Worm (Caenorhabditis elegans) whole organism, late embryonic: Measurements from ENCODE around the gene sdz-13.

ENCODE experiments used
- C08G9.2 ChIP-seq: sonication (generic microtip); optimal IDR thresholded peaks from 2 replicates; lab custom pipeline; 2016; ENCODE audit warnings: mild to moderate bottlenecking, missing genetic modification characterization, moderate library complexity, missing compliant biosample characterization
- C38D4.7 ChIP-seq: fragments of 200-800 bp; sonication (Bioruptor generic); optimal IDR thresholded peaks from 2 replicates; lab custom pipeline; 2018; ENCODE audit warnings: mild to moderate bottlenecking, missing genetic modification characterization, moderate library complexity, missing compliant biosample characterization
- F13H6.1 ChIP-seq: sonication (generic microtip); optimal IDR thresholded peaks from 2 replicates; lab custom pipeline; 2016; ENCODE audit warnings: missing genetic modification characterization, missing compliant biosample characterization
- K02D7.2 ChIP-seq: sonication (generic microtip); optimal IDR thresholded peaks from 2 replicates; lab custom pipeline; 2017; ENCODE audit warnings: mild to moderate bottlenecking, missing genetic modification characterization, missing compliant biosample characterization
- Y22D7AL.16 ChIP-seq: sonication (generic microtip); optimal IDR thresholded peaks from 2 replicates; lab custom pipeline; 2016; ENCODE audit warnings: missing genetic modification characterization, missing compliant biosample characterization
- ama-1 ChIP-seq: fragments of 150-350 bp; optimal IDR thresholded peaks from 2 replicates; lab custom pipeline; 2014
- ceh-14 ChIP-seq: sonication (generic microtip); optimal IDR thresholded peaks from 2 replicates; lab custom pipeline; 2016; ENCODE audit warnings: missing genotype, missing genetic modification characterization, missing compliant biosample characterization
- ceh-2 ChIP-seq: sonication (generic microtip); optimal IDR thresholded peaks from 2 replicates; lab custom pipeline; 2016; ENCODE audit warnings: missing genotype, missing genetic modification characterization, missing compliant biosample characterization
- ceh-24 ChIP-seq: sonication (generic microtip); optimal IDR thresholded peaks from 2 replicates; lab custom pipeline; 2016; ENCODE audit warnings: mild to moderate bottlenecking, missing genetic modification characterization, missing compliant biosample characterization
- ceh-30 ChIP-seq: fragments of 150-350 bp; optimal IDR thresholded peaks from 2 replicates; lab custom pipeline; 2014; ENCODE audit warnings: missing biosample characterization, missing genetic modification characterization
- ceh-31 ChIP-seq: sonication (generic microtip); optimal IDR thresholded peaks from 2 replicates; lab custom pipeline; 2016; ENCODE audit warnings: missing genetic modification characterization, missing compliant biosample characterization
- ceh-45 ChIP-seq: fragments of 200-800 bp; sonication (Bioruptor generic); IDR thresholded peaks from 2 replicates; pipeline ENCODE4 v1.3.6; 2022; ENCODE audit warnings: missing genetic modification reagents, missing genetic modification characterization, missing compliant biosample characterization
- ceh-48 ChIP-seq: sonication (generic microtip); optimal IDR thresholded peaks from 2 replicates; lab custom pipeline; 2016; ENCODE audit warnings: missing genetic modification characterization, inconsistent platforms, missing compliant biosample characterization
- dmd-4 ChIP-seq: sonication (generic microtip); optimal IDR thresholded peaks from 2 replicates; lab custom pipeline; 2016; ENCODE audit warnings: borderline replicate concordance, missing genetic modification characterization, missing compliant biosample characterization
- elt-2 ChIP-seq: sonication (generic microtip); optimal IDR thresholded peaks from 2 replicates; lab custom pipeline; 2016; ENCODE audit warnings: missing genetic modification reagents, missing genetic modification characterization, missing compliant biosample characterization
- fkh-10 ChIP-seq: fragments of 150-350 bp; optimal IDR thresholded peaks from 2 replicates; lab custom pipeline; 2014; ENCODE audit warnings: missing biosample characterization, missing genetic modification reagents, missing genetic modification characterization
- hlh-13 ChIP-seq: fragments of 200-800 bp; sonication (Bioruptor generic); optimal IDR thresholded peaks from 2 replicates; lab custom pipeline; 2018; ENCODE audit warnings: mild to moderate bottlenecking, missing genetic modification characterization, missing compliant biosample characterization
- hlh-15 ChIP-seq: sonication (generic microtip); optimal IDR thresholded peaks from 2 replicates; lab custom pipeline; 2016; ENCODE audit warnings: missing genetic modification characterization, missing compliant biosample characterization
- hlh-8 ChIP-seq: sonication (generic microtip); optimal IDR thresholded peaks from 2 replicates; lab custom pipeline; 2016; ENCODE audit warnings: missing genotype, missing genetic modification characterization, missing compliant biosample characterization
- lim-6 ChIP-seq: sonication (generic microtip); optimal IDR thresholded peaks from 2 replicates; lab custom pipeline; 2016; ENCODE audit warnings: missing genetic modification characterization, missing compliant biosample characterization
- lin-11 ChIP-seq: fragments of 200-800 bp; sonication (Bioruptor generic); optimal IDR thresholded peaks from 2 replicates; lab custom pipeline; 2018; ENCODE audit warnings: mild to moderate bottlenecking, missing genetic modification characterization, missing compliant biosample characterization
- mec-3 ChIP-seq: sonication (generic microtip); optimal IDR thresholded peaks from 2 replicates; lab custom pipeline; 2016; ENCODE audit warnings: borderline replicate concordance, missing genetic modification characterization, missing compliant biosample characterization
- nhr-11 ChIP-seq: fragments of 150-350 bp; optimal IDR thresholded peaks from 2 replicates; lab custom pipeline; 2014; ENCODE audit warnings: missing biosample characterization, missing genetic modification characterization
- npax-4 ChIP-seq: sonication (generic microtip); optimal IDR thresholded peaks from 2 replicates; lab custom pipeline; 2016; ENCODE audit warnings: missing genetic modification characterization, missing compliant biosample characterization
- pat-9 ChIP-seq: fragments of 200-800 bp; sonication (Bioruptor generic); optimal IDR thresholded peaks from 2 replicates; lab custom pipeline; 2018; ENCODE audit warnings: mild to moderate bottlenecking, missing genetic modification characterization, moderate library complexity, missing compliant biosample characterization
- pax-1 ChIP-seq: fragments of 150-350 bp; optimal IDR thresholded peaks from 2 replicates; lab custom pipeline; 2014; ENCODE audit warnings: missing biosample characterization, missing genetic modification characterization
- pros-1 ChIP-seq: fragments of 150-350 bp; optimal IDR thresholded peaks from 2 replicates; lab custom pipeline; 2014; ENCODE audit warnings: missing biosample characterization, missing genetic modification reagents, missing genetic modification characterization
- rnt-1 ChIP-seq: sonication (generic microtip); optimal IDR thresholded peaks from 2 replicates; lab custom pipeline; 2016; ENCODE audit warnings: missing genetic modification characterization, missing compliant biosample characterization
- syd-9 ChIP-seq: sonication (generic microtip); optimal IDR thresholded peaks from 2 replicates; lab custom pipeline; 2016; ENCODE audit warnings: mild to moderate bottlenecking, missing genetic modification characterization, moderate library complexity, missing compliant biosample characterization
- tbx-7 ChIP-seq: sonication (generic microtip); optimal IDR thresholded peaks from 2 replicates; lab custom pipeline; 2016; ENCODE audit warnings: missing genotype, missing genetic modification characterization, missing compliant biosample characterization
- unc-42 ChIP-seq: sonication (generic microtip); optimal IDR thresholded peaks from 2 replicates; lab custom pipeline; 2016; ENCODE audit warnings: missing genotype, missing genetic modification characterization, missing compliant biosample characterization
- unc-86 ChIP-seq: sonication (generic microtip); optimal IDR thresholded peaks from 2 replicates; lab custom pipeline; 2016; ENCODE audit warnings: missing genetic modification characterization, missing compliant biosample characterization
- zip-5 ChIP-seq: sonication (generic microtip); optimal IDR thresholded peaks from 2 replicates; lab custom pipeline; 2016; ENCODE audit warnings: missing genetic modification characterization, missing compliant biosample characterization

The sdz-13 gene

DNA sequence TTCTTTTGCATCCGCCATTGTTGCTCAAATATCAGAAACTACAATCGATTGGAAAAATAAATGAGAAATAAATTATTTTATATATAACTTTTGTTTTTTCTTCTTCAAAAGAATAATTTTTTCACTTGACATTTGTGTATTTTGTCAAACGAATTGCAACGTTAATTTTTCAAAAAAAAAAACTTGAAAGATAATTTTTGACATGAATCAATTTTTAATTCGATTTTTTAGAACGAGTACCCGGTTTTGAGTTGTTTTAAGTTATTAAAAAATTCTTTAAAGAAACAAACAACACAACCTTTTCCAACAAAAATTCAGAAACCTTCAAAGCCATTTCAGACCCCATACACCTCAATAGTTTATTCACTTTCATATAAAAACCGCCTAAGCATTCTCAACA, 4.8 kb upstream of the sdz-13 start, which contains the start of gene F13E9.5:
F13E9.5 (minus strand) TSS at position 101 of the 400 bp plus-strand sequence.
- TF ChIP-seq Y22D7AL.16 (tag; lab: Kevin White, UChicago) (no peak), dmd-4 (tag; lab: Kevin White, UChicago) (no peak), F13H6.1 (tag; lab: Kevin White, UChicago) (no peak), syd-9 (no peak), hlh-15 (tag; lab: Kevin White, UChicago) (no peak), fkh-10 (no peak), ceh-31 (tag; lab: Kevin White, UChicago) (no peak), tbx-7 (tag; lab: Kevin White, UChicago) (no peak), hlh-8 (tag; lab: Kevin White, UChicago) (no peak), pat-9 (tag; lab: Kevin White, UChicago) (no peak), nhr-11 (tag; lab: Kevin White, UChicago) (no peak)

DNA sequence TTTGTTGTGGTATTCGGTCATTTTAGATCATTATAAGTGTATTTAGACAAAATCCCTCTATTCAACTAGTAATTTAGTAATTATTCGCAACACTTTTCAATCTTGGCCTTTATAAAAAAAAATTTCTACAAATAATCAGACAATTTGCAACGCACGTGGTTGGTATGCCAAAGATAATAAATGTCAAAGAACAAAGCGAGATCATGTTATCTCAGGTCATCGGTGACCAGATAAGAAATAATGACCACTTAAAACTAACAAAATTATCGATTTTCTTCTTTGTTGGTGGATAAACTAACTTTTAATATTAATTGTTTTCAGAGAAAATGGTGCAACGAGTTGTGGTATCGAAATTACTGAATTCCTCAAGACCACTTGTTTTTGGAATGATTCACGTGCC, 1.8 kb upstream of the sdz-13 start, which contains the start of gene F13E9.13:
F13E9.13 (plus strand) TSS at position 317 of the 400 bp plus-strand sequence.
- TF ChIP-seq elt-2 (tag; lab: Kevin White, UChicago) (peak; percentile 86), C38D4.7 (no peak), ceh-48 (tag; lab: Kevin White, UChicago) (no peak)

DNA sequence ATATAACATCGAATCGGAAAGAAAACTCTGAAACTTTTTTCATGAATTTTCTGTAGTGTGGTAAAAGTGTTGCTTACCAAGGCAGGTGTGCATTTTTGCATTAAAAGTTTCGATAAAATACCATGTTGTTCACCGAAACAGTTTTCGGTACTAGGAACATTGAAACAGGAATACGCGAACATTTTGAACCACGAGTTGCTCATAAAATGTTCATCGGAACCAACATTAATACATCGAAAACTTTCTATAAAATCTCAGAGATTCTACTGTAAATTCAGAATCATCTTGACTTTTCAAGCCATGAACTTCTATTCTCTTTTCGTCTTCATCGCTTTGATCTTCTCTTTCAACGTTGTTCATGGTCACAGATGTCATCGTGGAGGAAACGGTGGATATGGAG, 822 bp upstream of the sdz-13 start, which contains the start of gene fipr-15:
fipr-15 (plus strand) TSS at position 301 of the 400 bp plus-strand sequence.
- TF ChIP-seq npax-4 = no peak
- no peak for TF ChIP-seq rnt-1 (tag; lab: Kevin White, UChicago)
- no peak for TF ChIP-seq ama-1 (lab: Kevin White, UChicago)
- no peak for TF ChIP-seq K02D7.2 (tag; lab: Kevin White, UChicago)
- no peak for TF ChIP-seq ceh-45 (GFP tag; lab: Robert Waterston, UW)
- TF ChIP-seq lin-11 (tag; lab: Kevin White, UChicago) = no peak
- no peak for TF ChIP-seq zip-5
- TF ChIP-seq hlh-15 (tag; lab: Kevin White, UChicago) = no peak
- no peak for TF ChIP-seq unc-86 (tag; lab: Kevin White, UChicago)
- no peak for TF ChIP-seq nhr-11 (tag; lab: Kevin White, UChicago)
- no peak for TF ChIP-seq pax-1 (tag; lab: Kevin White, UChicago)
- no peak for TF ChIP-seq ceh-24 (tag; lab: Kevin White, UChicago)

DNA sequence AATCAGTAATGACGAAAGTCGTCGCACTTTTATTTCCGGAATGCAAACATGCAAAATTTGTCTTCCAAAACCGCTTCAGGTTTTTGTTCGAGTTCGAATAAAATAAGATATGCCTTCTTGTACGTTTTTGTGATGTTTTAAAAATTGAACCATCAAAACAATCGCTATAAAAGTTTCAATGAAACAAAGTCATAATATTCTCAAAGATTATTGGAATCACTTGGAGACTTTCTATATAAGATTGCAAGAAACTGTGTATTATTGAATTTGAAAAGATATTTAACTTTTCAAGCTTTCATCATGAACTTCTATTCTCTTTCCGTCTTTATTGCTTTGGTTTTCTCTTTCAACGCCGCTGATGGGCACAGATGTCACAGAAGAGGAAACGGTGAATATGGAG, 2.6 kb downstream of the sdz-13 start, which contains the start of gene fipr-14:
fipr-14 (plus strand) TSS at position 301 of the 400 bp plus-strand sequence.
- TF ChIP-seq dmd-4 (tag; lab: Kevin White, UChicago) (no peak), pros-1 (tag; lab: Kevin White, UChicago) (no peak), F13H6.1 (tag; lab: Kevin White, UChicago) (no peak), mec-3 (tag; lab: Kevin White, UChicago) (no peak), C08G9.2 (tag; lab: Kevin White, UChicago) (no peak), ceh-30 (tag; lab: Kevin White, UChicago) (no peak)
- TF ChIP-seq, all 69 proteins: peak for 0

DNA sequence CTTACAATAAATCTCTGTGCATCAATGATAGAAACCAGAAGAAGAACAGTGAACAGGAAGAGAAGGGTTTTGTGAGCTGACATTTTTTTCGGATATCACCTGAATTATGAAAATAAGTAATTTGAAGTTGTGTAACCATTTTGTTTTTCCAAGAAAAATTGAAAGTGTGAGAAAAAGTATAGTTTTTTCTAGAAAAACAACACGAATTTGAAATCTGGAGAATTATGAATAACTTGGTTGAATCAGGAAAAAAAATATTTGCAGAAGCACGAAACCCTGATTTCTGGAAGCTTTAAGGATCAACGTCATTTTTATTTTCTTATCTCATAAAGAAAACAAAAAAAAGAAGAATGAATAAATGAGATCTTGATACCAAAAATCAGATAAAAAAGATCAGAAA, 4.9 kb downstream of the sdz-13 start, which contains the start of gene F13E9.12:
F13E9.12 (minus strand) TSS at position 101 of the 400 bp plus-strand sequence.
- TF ChIP-seq ceh-2 (no peak), ceh-14 (tag; lab: Kevin White, UChicago) (no peak), hlh-13 (GFP tag; lab: Kevin White, UChicago) (no peak), lim-6 (tag; lab: Kevin White, UChicago) (no peak)

DNA sequence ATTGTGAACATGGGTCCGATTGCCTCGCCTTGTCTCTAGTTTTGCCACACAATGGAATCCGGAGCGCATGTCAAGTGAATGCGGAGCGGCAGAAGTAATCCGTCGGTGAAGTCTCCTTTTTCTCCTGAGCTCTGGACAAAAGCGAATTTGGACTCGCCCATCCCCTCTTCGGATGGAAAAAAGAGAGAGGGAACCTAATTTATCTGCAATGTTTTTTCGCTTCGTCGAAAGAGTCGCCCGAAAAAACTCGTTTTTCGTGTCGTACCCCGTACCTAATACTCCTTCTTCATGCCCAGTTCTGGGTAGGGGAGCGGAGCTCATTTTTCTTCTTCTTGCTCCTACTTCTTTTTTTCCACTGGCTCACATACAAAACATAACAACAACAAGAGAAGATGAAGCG, 9.3 kb downstream of the sdz-13 start:
- no peak for TF ChIP-seq nhr-11 (tag; lab: Kevin White, UChicago)
- TF ChIP-seq unc-42 (tag; lab: Kevin White, UChicago) = peak; percentile 70
